Fruit fly (Drosophila melanogaster) whole organism, embryonic: ENCODE results near the gene Trf4-2.

Source experiments
- Abd-B ChIP-seq: fragments of 200-800 bp; sonication (Bioruptor generic); optimal IDR thresholded peaks from 2 replicates; lab custom pipeline; 2018; ENCODE audit warnings: missing biosample characterization, mild to moderate bottlenecking, missing genetic modification characterization, moderate library complexity
- Aef1 ChIP-seq: fragments of 200-800 bp; sonication (Bioruptor generic); IDR thresholded peaks from 3 replicates; pipeline ENCODE4 v1.3.6; 2022; ENCODE audit warnings: missing biosample characterization, missing genetic modification characterization
- Asciz ChIP-seq: fragments of 200-800 bp; sonication (Bioruptor generic); optimal IDR thresholded peaks from 2 replicates; lab custom pipeline; 2017; ENCODE audit warnings: missing biosample characterization, mild to moderate bottlenecking, missing genetic modification characterization, missing genetic modification reagents
- Atf6 ChIP-seq: fragments of 200-800 bp; sonication (Bioruptor generic); IDR thresholded peaks from 2 replicates; pipeline ENCODE4 v1.3.6; 2022; ENCODE audit warnings: missing biosample characterization, missing genetic modification characterization
- Bteb2 ChIP-seq: fragments of 200-800 bp; sonication (Bioruptor generic); optimal IDR thresholded peaks from 2 replicates; lab custom pipeline; 2016; ENCODE audit warnings: missing biosample characterization, missing genetic modification characterization
- CG10147 ChIP-seq: fragments of 200-800 bp; sonication (Bioruptor generic); optimal IDR thresholded peaks from 2 replicates; lab custom pipeline; 2019; ENCODE audit warnings: missing biosample characterization, mild to moderate bottlenecking, missing genetic modification characterization, moderate library complexity
- CG10209 ChIP-seq: fragments of 200-800 bp; sonication (Bioruptor generic); optimal IDR thresholded peaks from 3 replicates; lab custom pipeline; 2017; ENCODE audit warnings: missing biosample characterization, mild to moderate bottlenecking, missing genetic modification characterization, missing genetic modification reagents
- CG10431 ChIP-seq: fragments of 200-800 bp; sonication (Bioruptor generic); optimal IDR thresholded peaks from 3 replicates; lab custom pipeline; 2018; ENCODE audit warnings: missing biosample characterization, mild to moderate bottlenecking, missing genetic modification characterization
- CG12744 ChIP-seq: fragments of 200-800 bp; sonication (Bioruptor generic); optimal IDR thresholded peaks from 2 replicates; lab custom pipeline; 2016; ENCODE audit warnings: missing biosample characterization, missing genetic modification characterization
- CG14710 ChIP-seq: fragments of 200-800 bp; sonication (Bioruptor generic); optimal IDR thresholded peaks from 3 replicates; lab custom pipeline; 2019; ENCODE audit warnings: missing biosample characterization, mild to moderate bottlenecking, missing genetic modification characterization, moderate library complexity
- CG15479 ChIP-seq: fragments of 200-800 bp; sonication (Bioruptor generic); optimal IDR thresholded peaks from 3 replicates; lab custom pipeline; 2019; ENCODE audit warnings: missing biosample characterization, mild to moderate bottlenecking, missing genetic modification characterization, moderate library complexity
- CG16813 ChIP-seq: fragments of 200-800 bp; sonication (Bioruptor generic); IDR thresholded peaks from 3 replicates; pipeline ENCODE4 v1.3.6; 2022; ENCODE audit warnings: missing biosample characterization, missing genetic modification characterization; ENCODE audit not compliant: partially characterized antibody
- CG2116 ChIP-seq: fragments of 200-800 bp; sonication (Bioruptor generic); optimal IDR thresholded peaks from 3 replicates; lab custom pipeline; 2018; ENCODE audit warnings: missing biosample characterization, mild to moderate bottlenecking, missing genetic modification characterization
- CG30020 ChIP-seq: fragments of 200-800 bp; optimal IDR thresholded peaks from 2 replicates; lab custom pipeline; 2019; ENCODE audit warnings: missing biosample characterization, mild to moderate bottlenecking, missing genetic modification characterization, moderate library complexity
- CG32767 ChIP-seq: fragments of 200-800 bp; sonication (Bioruptor generic); IDR thresholded peaks from 2 replicates; pipeline ENCODE4 v1.3.6; 2022; ENCODE audit warnings: missing biosample characterization, missing genetic modification characterization
- CG34422 ChIP-seq: fragments of 200-800 bp; sonication (Bioruptor generic); IDR thresholded peaks from 3 replicates; pipeline ENCODE4 v1.3.6; 2022; ENCODE audit warnings: missing biosample characterization, missing genetic modification characterization
- CG6765 ChIP-seq: fragments of 200-800 bp; sonication (Bioruptor generic); optimal IDR thresholded peaks from 3 replicates; lab custom pipeline; 2017; ENCODE audit warnings: missing biosample characterization, mild to moderate bottlenecking, missing genetic modification characterization
- CG8359 ChIP-seq: fragments of 200-800 bp; sonication (Bioruptor generic); optimal IDR thresholded peaks from 2 replicates; lab custom pipeline; 2017; ENCODE audit warnings: missing biosample characterization, mild to moderate bottlenecking, missing genetic modification characterization, borderline replicate concordance
- CG8924 ChIP-seq: fragments of 200-800 bp; optimal IDR thresholded peaks from 3 replicates; lab custom pipeline; 2019; ENCODE audit warnings: missing biosample characterization, mild to moderate bottlenecking, missing genetic modification characterization, moderate library complexity
- CG9727 ChIP-seq: fragments of 200-800 bp; sonication (Bioruptor generic); optimal IDR thresholded peaks from 3 replicates; lab custom pipeline; 2017; ENCODE audit warnings: missing biosample characterization, mild to moderate bottlenecking, missing genetic modification characterization
- D19A ChIP-seq: fragments of 200-800 bp; optimal IDR thresholded peaks from 3 replicates; lab custom pipeline; 2019; ENCODE audit warnings: missing biosample characterization, mild to moderate bottlenecking, missing genetic modification characterization, moderate library complexity
- Dp ChIP-seq: fragments of 200-800 bp; sonication (Bioruptor generic); optimal IDR thresholded peaks from 2 replicates; lab custom pipeline; 2018; ENCODE audit warnings: missing biosample characterization, mild to moderate bottlenecking, missing genetic modification characterization, moderate library complexity
- Gug ChIP-seq: fragments of 200-800 bp; sonication (Bioruptor generic); IDR thresholded peaks from 4 replicates; pipeline ENCODE4 v1.3.6; 2022; ENCODE audit warnings: missing biosample characterization, missing genetic modification characterization
- HLH54F ChIP-seq: fragments of 200-800 bp; sonication (Bioruptor generic); optimal IDR thresholded peaks from 3 replicates; lab custom pipeline; 2016; ENCODE audit warnings: missing biosample characterization, missing genetic modification characterization
- Hr51 ChIP-seq, 2 experiments: fragments of 200-800 bp; sonication (Bioruptor generic); optimal IDR thresholded peaks; 2 replicates in 1 of 2; 3 replicates in 1 of 2; lab custom pipeline; 2016 to 2018; ENCODE audit warnings: missing biosample characterization in 2 of 2, missing genetic modification characterization in 2 of 2, mild to moderate bottlenecking in 1 of 2, moderate library complexity in 1 of 2
- Myb ChIP-seq: fragments of 200-800 bp; sonication (Bioruptor generic); optimal IDR thresholded peaks from 2 replicates; lab custom pipeline; 2016; ENCODE audit warnings: missing biosample characterization, missing genetic modification characterization
- NfI ChIP-seq: fragments of 200-800 bp; sonication (Bioruptor generic); optimal IDR thresholded peaks from 3 replicates; lab custom pipeline; 2018; ENCODE audit warnings: missing biosample characterization, mild to moderate bottlenecking, missing genetic modification characterization, moderate library complexity
- Scr ChIP-seq: fragments of 200-800 bp; sonication (Bioruptor generic); IDR thresholded peaks from 2 replicates; pipeline ENCODE4 v1.3.6; 2022; ENCODE audit warnings: missing biosample characterization, missing genetic modification characterization; ENCODE audit not compliant: partially characterized antibody
- al ChIP-seq: fragments of 200-800 bp; sonication (Bioruptor generic); IDR thresholded peaks from 2 replicates; pipeline ENCODE4 v1.3.6; 2022; ENCODE audit warnings: missing biosample characterization, missing genetic modification characterization
- ap ChIP-seq: fragments of 200-800 bp; sonication (Bioruptor generic); IDR thresholded peaks from 2 replicates; pipeline ENCODE4 v1.3.6; 2022; ENCODE audit warnings: missing biosample characterization, missing genetic modification characterization
- bcd ChIP-seq: fragments of 200-800 bp; sonication (Bioruptor generic); optimal IDR thresholded peaks from 2 replicates; lab custom pipeline; 2017; ENCODE audit warnings: missing biosample characterization, mild to moderate bottlenecking, missing genetic modification characterization
- chinmo ChIP-seq: fragments of 200-800 bp; sonication (Bioruptor generic); IDR thresholded peaks from 4 replicates; pipeline ENCODE4 v1.3.6; 2022; ENCODE audit warnings: missing biosample characterization, missing genetic modification characterization; ENCODE audit not compliant: partially characterized antibody
- ci ChIP-seq: fragments of 200-800 bp; sonication (Bioruptor generic); IDR thresholded peaks from 3 replicates; pipeline ENCODE4 v1.3.6; 2022; ENCODE audit warnings: missing biosample characterization, missing genetic modification characterization
- dmrt99B ChIP-seq: fragments of 200-800 bp; sonication (Bioruptor generic); optimal IDR thresholded peaks from 2 replicates; lab custom pipeline; 2018; ENCODE audit warnings: missing biosample characterization, mild to moderate bottlenecking, missing genetic modification characterization, moderate library complexity
- ems ChIP-seq: fragments of 200-800 bp; sonication (Bioruptor generic); optimal IDR thresholded peaks from 3 replicates; lab custom pipeline; 2016; ENCODE audit warnings: missing biosample characterization, missing genetic modification characterization
- ewg ChIP-seq: fragments of 200-800 bp; sonication (Bioruptor generic); optimal IDR thresholded peaks from 3 replicates; lab custom pipeline; 2017; ENCODE audit warnings: mild to moderate bottlenecking, missing biosample characterization, missing genetic modification reagents, missing genetic modification characterization
- knrl ChIP-seq: fragments of 200-800 bp; sonication (Bioruptor generic); IDR thresholded peaks from 3 replicates; pipeline ENCODE4 v1.3.6; 2022; ENCODE audit warnings: missing biosample characterization, missing genetic modification characterization; ENCODE audit not compliant: partially characterized antibody
- lilli ChIP-seq: fragments of 200-800 bp; sonication (Bioruptor generic); optimal IDR thresholded peaks from 3 replicates; lab custom pipeline; 2016; ENCODE audit warnings: missing biosample characterization, missing genetic modification characterization
- mld ChIP-seq: fragments of 200-800 bp; sonication (Bioruptor generic); IDR thresholded peaks from 3 replicates; pipeline ENCODE4 v1.3.6; 2022; ENCODE audit warnings: missing biosample characterization, missing genetic modification characterization; ENCODE audit not compliant: partially characterized antibody
- pum ChIP-seq: fragments of 200-800 bp; sonication (Bioruptor generic); optimal IDR thresholded peaks from 2 replicates; lab custom pipeline; 2016; ENCODE audit warnings: missing biosample characterization, missing genetic modification characterization
- pzg ChIP-seq: fragments of 200-800 bp; sonication (Bioruptor generic); optimal IDR thresholded peaks from 3 replicates; lab custom pipeline; 2018; ENCODE audit warnings: missing biosample characterization, mild to moderate bottlenecking, missing genetic modification characterization, moderate library complexity
- ranshi ChIP-seq: fragments of 200-800 bp; sonication (Bioruptor generic); IDR thresholded peaks from 2 replicates; pipeline ENCODE4 v1.3.6; 2022; ENCODE audit warnings: missing biosample characterization, missing genetic modification characterization
- sisA ChIP-seq: fragments of 200-800 bp; sonication (Bioruptor generic); IDR thresholded peaks from 2 replicates; pipeline ENCODE4 v1.3.6; 2022; ENCODE audit warnings: missing biosample characterization, missing genetic modification characterization
- slbo ChIP-seq: fragments of 200-800 bp; sonication (Bioruptor generic); IDR thresholded peaks from 2 replicates; pipeline ENCODE4 v1.3.6; 2022; ENCODE audit warnings: missing biosample characterization, missing genetic modification characterization
- tgo ChIP-seq: fragments of 200-800 bp; sonication (Bioruptor generic); IDR thresholded peaks from 3 replicates; pipeline ENCODE4 v1.3.6; 2022; ENCODE audit warnings: missing biosample characterization, missing genetic modification characterization
- tup ChIP-seq: fragments of 200-800 bp; sonication (Bioruptor generic); optimal IDR thresholded peaks from 2 replicates; lab custom pipeline; 2016; ENCODE audit warnings: missing biosample characterization, mild to moderate bottlenecking, missing genetic modification characterization, moderate library complexity
- vnd ChIP-seq: fragments of 200-800 bp; sonication (Bioruptor generic); IDR thresholded peaks from 3 replicates; pipeline ENCODE4 v1.3.6; 2022; ENCODE audit warnings: missing biosample characterization, missing genetic modification characterization; ENCODE audit not compliant: partially characterized antibody

Gene Trf4-2

dm6 chr3R:24944920-24945853, 20.2 kb downstream of the Trf4-2 start, which contains the start of the genes ssh and Nmnat (continued):
- no peak for TF ChIP-seq Asciz (GFP tag; lab: Kevin White, UChicago)
- TF ChIP-seq NfI (GFP tag; lab: Kevin White, UChicago) = peak; percentile 29
- TF ChIP-seq pum (GFP tag; lab: Kevin White, UChicago) = no peak
- no peak for TF ChIP-seq tgo (GFP tag; lab: Robert Waterston, UW)
- peak; percentile 42 for TF ChIP-seq ems (GFP tag; lab: Kevin White, UChicago)
- TF ChIP-seq CG6765 (GFP tag; lab: Kevin White, UChicago) = no peak
- TF ChIP-seq CG8924 (tag; lab: Kevin White, UChicago) = peak; percentile 62
- peak; percentile 5 for TF ChIP-seq CG10209 (GFP tag; lab: Kevin White, UChicago)
- peak; percentile 70 for TF ChIP-seq HLH54F
- peak; percentile 19 for TF ChIP-seq bcd (GFP tag; lab: Kevin White, UChicago)
- TF ChIP-seq CG8359 (GFP tag; lab: Kevin White, UChicago) = no peak
- TF ChIP-seq knrl = peak; percentile 94
- TF ChIP-seq lilli (GFP tag; lab: Kevin White, UChicago) = peak; percentile 57
- TF ChIP-seq CG15479 = no peak
- TF ChIP-seq Abd-B = no peak
- no peak for TF ChIP-seq Aef1 (GFP tag; lab: Robert Waterston, UW)
- 0 out of 2 replicates have a peak, but pooled peaks have one; percentile 36 for TF ChIP-seq al
- peak; percentile 94 for TF ChIP-seq Scr (GFP tag; lab: Robert Waterston, UW)
- TF ChIP-seq CG34422 (GFP tag; lab: Robert Waterston, UW) = no peak
- TF ChIP-seq CG32767 (GFP tag; lab: Robert Waterston, UW) = no peak
- peak; percentile 89 for TF ChIP-seq pzg (GFP tag; lab: Kevin White, UChicago)
- no peak for TF ChIP-seq ap
- TF ChIP-seq Gug (GFP tag; lab: Robert Waterston, UW) = peak; percentile 15; the same call in 1 of the 4 replicates
- peak in 1 of 2 experiments; percentile 1 for TF ChIP-seq Hr51 (GFP tag; optimal IDR thresholded peaks at IDR 0.05; lab: Kevin White, UChicago)
- TF ChIP-seq CG2116 = peak; percentile 88
- no peak for TF ChIP-seq ci (GFP tag; lab: Robert Waterston, UW)
- peak; percentile 84 for TF ChIP-seq mld (GFP tag; lab: Robert Waterston, UW)
- TF ChIP-seq Myb (GFP tag; lab: Kevin White, UChicago) = peak; percentile 67
- TF ChIP-seq CG16813 (GFP tag; lab: Robert Waterston, UW) = peak; percentile 94
- no peak for TF ChIP-seq D19A
- no peak for TF ChIP-seq sisA (GFP tag; lab: Robert Waterston, UW)
- TF ChIP-seq ewg (GFP tag; lab: Kevin White, UChicago) = peak; percentile 0
- TF ChIP-seq slbo (GFP tag; lab: Robert Waterston, UW) = peak; percentile 52
- peak; percentile 65 for TF ChIP-seq CG9727 (GFP tag; lab: Kevin White, UChicago)
- no peak for TF ChIP-seq tup (GFP tag; lab: Kevin White, UChicago)
- peak; percentile 24 for TF ChIP-seq Bteb2 (GFP tag; lab: Kevin White, UChicago)
- TF ChIP-seq CG30020 = peak; percentile 63
- TF ChIP-seq vnd (GFP tag; lab: Robert Waterston, UW) = peak; percentile 91
- TF ChIP-seq ranshi (GFP tag; lab: Robert Waterston, UW) = no peak
- TF ChIP-seq Dp (GFP tag; lab: Kevin White, UChicago) = peak; percentile 40
- TF ChIP-seq chinmo (GFP tag; lab: Robert Waterston, UW) = peak; percentile 19; the same call in 1 of the 4 replicates
- no peak for TF ChIP-seq CG10431
- peak; percentile 87 for TF ChIP-seq CG14710
- no peak for TF ChIP-seq dmrt99B (tag; lab: Kevin White, UChicago)
- peak; percentile 30; the same call in 1 of the 2 replicates for TF ChIP-seq Atf6 (GFP tag; lab: Robert Waterston, UW)
- peak; percentile 24 for TF ChIP-seq CG12744 (GFP tag; lab: Kevin White, UChicago)
- TF ChIP-seq CG10147 (GFP tag; lab: Kevin White, UChicago) = no peak
